Worm (Caenorhabditis elegans): ENCODE results near the gene clc-28.

clc-28 gene

DNA sequence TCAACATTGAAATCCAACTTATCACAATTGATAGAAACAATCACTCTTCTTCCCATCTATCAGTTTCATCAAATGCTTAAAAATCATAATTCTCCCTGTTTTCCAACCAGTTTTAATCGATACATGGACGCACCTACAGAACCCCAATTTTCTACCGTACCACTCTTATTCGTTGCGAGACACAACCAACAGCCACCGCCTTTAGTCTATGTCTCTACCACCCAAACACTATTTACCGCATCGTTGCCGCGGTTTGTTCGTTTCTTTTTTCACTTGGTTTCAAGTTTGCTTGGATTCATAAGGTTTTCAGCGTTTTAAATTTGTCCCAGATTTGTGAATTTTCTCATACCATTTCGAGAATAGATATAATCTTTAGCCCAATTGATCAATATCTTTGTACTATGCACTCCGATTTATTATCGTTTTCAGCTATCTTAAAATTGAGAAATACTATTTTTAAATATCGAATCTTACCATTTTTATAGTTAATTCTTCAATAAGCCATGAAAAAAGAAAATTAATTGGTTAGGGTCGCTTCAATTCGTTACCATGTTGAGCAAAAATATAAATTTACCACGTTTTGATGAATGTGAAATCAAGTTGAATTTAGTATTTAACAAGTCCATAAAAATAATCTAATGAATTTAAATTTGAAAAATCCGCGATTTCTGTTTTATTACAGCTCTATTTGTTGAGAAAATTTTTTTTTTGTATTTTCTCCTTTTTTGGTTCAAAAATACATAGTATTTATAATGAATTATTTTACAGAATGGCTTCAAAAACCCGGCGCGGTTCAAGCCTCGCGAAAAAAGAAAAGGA, 28.8 kb downstream of the clc-28 start, which contains the start of gene F10E9.3:
F10E9.3 (plus strand) TSS at position 769 of the 819 bp plus-strand sequence.
- TF ChIP-seq W03F9.2 (tag; optimal IDR thresholded peaks at IDR 0.05), result no peak
- TF ChIP-seq him-1 (tag; optimal IDR thresholded peaks at IDR 0.05), result no peak
- TF ChIP-seq dao-5 (tag; optimal IDR thresholded peaks at IDR 0.05), result no peak

DNA sequence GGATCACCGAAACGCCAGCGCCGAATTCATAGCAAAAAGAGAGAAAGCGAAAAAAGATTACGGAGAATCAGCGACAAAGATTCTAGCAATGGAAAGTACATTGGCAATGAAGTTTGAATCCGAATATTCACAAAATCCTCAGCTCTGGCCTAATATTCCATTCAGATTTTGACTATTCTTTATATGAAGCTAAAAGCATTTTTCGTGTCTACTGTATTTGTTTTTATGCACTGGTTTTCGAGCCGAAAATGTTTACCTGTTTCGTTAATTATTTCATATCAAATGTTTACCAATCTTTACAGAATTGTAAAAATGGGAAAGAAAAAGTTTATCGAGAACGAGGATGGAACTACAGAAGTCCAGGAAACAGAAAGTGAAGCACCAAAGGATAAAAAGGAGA, 31.0 kb downstream of the clc-28 start, which contains the start of gene F10E9.4:
F10E9.4 (plus strand) TSS at position 301 of the 400 bp plus-strand sequence.
- no peak for TF ChIP-seq dao-5 (tag; optimal IDR thresholded peaks at IDR 0.05)
- TF ChIP-seq him-1 (tag; optimal IDR thresholded peaks at IDR 0.05), result no peak
- TF ChIP-seq W03F9.2 (tag; optimal IDR thresholded peaks at IDR 0.05), result no peak

DNA sequence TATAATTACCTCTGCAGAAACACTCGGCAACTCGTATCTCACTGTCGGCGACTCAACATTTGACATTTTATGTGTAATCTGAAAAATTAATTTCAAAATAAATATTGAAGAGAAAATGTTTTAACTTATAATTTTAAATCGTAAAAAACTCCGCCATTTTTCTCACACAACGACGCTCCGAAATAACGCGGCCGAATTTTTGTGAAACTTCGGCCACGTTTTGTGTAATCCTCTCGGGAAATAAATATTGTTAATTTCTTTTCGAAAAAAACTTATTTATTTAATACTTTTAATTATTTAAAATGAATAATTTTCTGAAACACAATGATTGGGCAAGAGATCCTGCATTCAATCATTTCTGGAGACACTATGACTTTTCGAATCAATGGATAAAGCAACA, 31.9 kb downstream of the clc-28 start, which contains the start of the genes F10E9.7 and F10E9.5:
F10E9.7 (minus strand) TSS at position 86 of the 400 bp plus-strand sequence.
F10E9.5 (plus strand) TSS at position 237 of the 400 bp plus-strand sequence.
- TF ChIP-seq W03F9.2 (tag; optimal IDR thresholded peaks at IDR 0.05) (peak; percentile 96), him-1 (tag; optimal IDR thresholded peaks at IDR 0.05) (peak; percentile 65), dao-5 (tag; optimal IDR thresholded peaks at IDR 0.05) (no peak)

DNA sequence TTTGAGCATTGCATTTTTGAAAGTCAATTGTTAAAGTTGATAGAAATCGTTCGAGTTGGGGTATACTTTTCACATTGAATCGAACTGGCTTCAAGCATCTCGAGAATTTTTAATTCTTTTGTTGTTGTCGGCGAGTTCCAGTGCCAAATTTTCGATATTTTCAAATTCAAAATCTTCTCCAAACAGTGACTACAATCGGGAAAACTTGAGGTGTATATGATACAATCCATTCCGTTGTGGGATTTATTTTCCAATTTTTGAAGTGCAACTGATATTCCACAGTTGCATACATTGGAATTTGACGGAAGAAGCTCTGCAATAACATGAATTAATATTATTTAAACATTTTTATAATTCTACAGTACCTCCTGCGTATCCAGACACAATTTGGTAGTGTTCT, 33.5 kb downstream of the clc-28 start:
- TF ChIP-seq him-1 (tag; optimal IDR thresholded peaks at IDR 0.05) (no peak), W03F9.2 (tag; optimal IDR thresholded peaks at IDR 0.05) (no peak), dao-5 (tag; optimal IDR thresholded peaks at IDR 0.05) (no peak)

DNA sequence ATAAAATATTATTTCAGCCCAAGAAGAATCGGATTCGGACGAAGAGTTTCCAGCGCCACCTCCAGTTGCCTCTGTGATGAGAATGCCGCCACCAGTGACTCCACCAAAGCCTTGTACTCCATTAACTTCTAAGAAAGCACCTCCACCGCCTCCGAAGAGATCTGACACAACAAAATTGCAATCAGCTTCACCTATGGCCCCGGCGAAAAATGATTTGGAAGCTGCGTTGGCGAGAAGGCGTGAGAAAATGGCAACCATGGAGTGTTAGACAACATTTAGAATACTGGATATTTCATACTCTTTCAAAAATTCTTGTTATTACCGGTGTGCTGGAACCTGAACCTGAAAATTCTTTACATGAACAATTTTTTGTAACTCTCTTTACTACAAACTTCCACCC, 34.0 kb downstream of the clc-28 start:
- TF ChIP-seq him-1 (tag; optimal IDR thresholded peaks at IDR 0.05), result no peak
- TF ChIP-seq W03F9.2 (tag; optimal IDR thresholded peaks at IDR 0.05), result no peak
- TF ChIP-seq dao-5 (tag; optimal IDR thresholded peaks at IDR 0.05), result no peak

DNA sequence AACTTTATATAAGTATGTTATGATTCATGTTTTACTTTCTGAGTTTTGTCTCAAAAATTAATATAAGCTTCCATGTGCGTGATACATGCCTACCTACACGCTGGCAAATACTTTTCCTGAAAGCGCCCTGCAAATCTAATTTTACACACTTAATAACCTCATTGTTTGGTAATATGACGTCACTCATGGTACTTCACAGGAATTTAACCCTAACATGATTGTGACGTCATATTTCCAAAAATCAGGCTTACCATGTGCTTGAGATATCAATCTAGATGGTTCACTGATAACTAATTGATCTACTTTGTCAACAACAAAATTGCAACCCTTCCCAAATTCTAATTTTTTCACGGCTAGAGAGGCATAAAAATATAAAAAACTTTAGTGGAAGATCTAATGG, 35.8 kb downstream of the clc-28 start:
- TF ChIP-seq dao-5 (tag; optimal IDR thresholded peaks at IDR 0.05) (no peak), W03F9.2 (tag; optimal IDR thresholded peaks at IDR 0.05) (no peak), him-1 (tag; optimal IDR thresholded peaks at IDR 0.05) (no peak)

DNA sequence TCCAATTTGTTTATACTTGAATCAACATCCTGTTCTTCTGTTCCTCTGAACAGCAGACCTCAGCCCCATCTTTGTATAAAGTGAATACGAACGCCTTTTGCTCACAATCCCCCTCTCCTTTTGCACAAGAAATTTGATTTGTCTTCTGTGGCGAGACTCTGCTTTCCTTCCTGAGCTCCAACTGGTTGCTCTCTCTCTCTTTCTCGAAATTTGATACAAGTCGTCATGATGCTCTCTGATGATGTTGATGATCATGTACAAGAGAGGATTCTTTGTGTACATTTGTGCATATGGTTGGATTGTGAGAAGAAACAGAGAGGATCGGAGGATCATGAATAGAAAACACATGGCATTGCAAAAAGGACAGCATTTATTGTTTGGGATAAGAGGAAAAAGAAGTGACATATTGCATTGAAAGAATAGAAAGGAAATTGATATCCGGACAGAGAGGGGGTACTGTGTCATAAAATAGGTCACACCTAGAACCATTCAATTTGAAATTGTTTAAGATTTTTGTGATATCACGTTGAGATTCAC, 38.3 kb downstream of the clc-28 start:
- TF ChIP-seq him-1 (tag; optimal IDR thresholded peaks at IDR 0.05) (no peak), dao-5 (tag; optimal IDR thresholded peaks at IDR 0.05) (no peak), W03F9.2 (tag; optimal IDR thresholded peaks at IDR 0.05) (no peak)

DNA sequence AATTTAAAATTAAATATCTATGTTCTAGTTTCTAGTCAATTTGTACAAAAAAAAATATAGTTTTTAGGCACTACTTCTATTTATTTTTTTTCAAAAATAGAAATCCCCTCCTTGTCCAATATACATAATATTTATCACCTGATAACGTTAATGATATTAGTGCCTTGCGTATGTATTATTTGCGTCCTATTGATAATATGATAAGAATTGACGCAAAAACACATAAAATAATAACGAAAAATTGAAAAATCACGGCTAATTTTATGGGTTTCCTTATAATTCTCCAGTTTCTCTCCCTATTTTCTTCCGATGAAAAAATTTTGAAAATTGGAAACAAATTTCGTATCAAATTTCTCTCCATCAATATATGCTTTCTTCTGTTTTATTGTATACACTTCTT, 39.5 kb downstream of the clc-28 start:
- TF ChIP-seq dao-5 (tag; optimal IDR thresholded peaks at IDR 0.05), result no peak
- TF ChIP-seq him-1 (tag; optimal IDR thresholded peaks at IDR 0.05), result no peak
- TF ChIP-seq W03F9.2 (tag; optimal IDR thresholded peaks at IDR 0.05), result no peak

DNA sequence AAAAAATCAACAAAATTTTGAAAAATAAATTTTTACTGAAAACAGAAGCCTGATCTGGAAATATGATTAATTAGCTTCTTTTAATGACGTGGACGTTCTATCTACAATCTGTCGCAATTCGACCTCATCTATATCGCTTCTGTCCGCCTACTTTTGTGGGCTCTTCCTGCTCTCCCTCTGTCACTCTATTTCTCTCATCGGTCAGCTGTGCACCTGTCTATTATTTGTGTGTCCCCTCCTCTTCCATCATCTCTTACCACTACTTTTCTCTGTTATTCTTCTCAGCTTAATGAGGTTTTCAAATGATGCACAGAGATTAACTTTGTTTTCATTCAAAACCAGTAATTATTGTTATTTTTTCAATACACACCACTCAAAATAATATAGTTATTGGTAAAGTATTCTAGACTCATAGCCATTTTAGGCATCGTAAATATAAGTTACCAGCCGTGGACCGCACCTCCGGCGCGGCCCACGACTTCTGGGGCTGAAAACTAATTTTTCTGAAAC, 40.1 kb downstream of the clc-28 start:
- TF ChIP-seq dao-5 (tag; optimal IDR thresholded peaks at IDR 0.05) (no peak), him-1 (tag; optimal IDR thresholded peaks at IDR 0.05) (no peak)

DNA sequence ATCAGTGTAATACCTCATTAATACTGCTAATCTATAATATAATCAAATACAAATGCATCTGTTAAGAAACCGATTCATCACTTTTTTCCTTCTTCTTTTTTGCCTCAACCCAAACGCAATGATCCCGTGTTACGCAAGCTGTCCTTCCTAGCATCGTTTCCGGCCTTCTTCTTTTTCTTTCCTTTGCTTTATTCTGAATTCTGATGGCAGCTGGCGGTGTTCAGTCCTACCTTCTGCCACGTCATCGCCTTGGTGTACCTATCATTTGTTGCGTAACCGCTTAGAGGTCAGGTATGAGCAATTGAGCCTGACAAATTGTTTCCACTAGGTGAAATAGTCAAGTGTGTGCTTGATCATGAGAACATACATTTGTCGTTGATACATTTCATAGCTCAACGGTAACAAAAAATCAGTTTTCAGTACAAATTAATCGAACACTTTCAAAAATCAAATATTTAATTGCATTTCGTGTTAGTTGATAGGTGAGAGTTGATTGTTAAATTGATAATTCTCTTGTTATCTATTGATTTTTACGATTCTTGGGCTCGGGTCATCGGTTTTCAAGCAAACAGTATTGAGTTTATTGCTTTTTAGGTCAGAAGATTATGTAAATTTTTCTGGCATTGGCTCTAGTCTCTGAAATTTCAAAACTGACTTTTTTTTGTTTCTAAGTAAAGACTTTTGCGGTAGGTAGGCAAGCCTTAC, 40.9 kb downstream of the clc-28 start:
- no peak for TF ChIP-seq dao-5 (tag; optimal IDR thresholded peaks at IDR 0.05)
- no peak for TF ChIP-seq W03F9.2 (tag; optimal IDR thresholded peaks at IDR 0.05)
- no peak for TF ChIP-seq him-1 (tag; optimal IDR thresholded peaks at IDR 0.05)

DNA sequence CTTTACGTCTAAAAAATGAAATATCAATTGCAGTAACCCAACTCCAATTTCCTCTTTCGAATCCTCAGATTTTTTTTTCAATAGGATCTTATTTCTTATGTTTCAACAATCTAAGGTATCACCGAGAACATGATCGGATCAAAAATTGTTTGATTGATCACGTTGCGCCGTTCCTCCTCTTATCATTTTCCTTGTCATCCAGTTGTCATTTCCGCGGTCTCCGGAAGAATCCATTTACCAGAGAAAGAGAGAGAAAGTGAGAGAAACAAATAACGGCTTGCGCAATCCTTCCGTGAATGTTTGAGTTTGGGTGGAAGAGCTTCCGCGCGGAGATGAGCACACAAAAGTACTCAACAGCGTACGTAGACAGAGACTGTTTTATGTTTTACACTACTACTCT, 46.0 kb downstream of the clc-28 start:
- TF ChIP-seq W03F9.2 (tag; optimal IDR thresholded peaks at IDR 0.05) (no peak), him-1 (tag; optimal IDR thresholded peaks at IDR 0.05) (no peak), dao-5 (tag; optimal IDR thresholded peaks at IDR 0.05) (no peak)

DNA sequence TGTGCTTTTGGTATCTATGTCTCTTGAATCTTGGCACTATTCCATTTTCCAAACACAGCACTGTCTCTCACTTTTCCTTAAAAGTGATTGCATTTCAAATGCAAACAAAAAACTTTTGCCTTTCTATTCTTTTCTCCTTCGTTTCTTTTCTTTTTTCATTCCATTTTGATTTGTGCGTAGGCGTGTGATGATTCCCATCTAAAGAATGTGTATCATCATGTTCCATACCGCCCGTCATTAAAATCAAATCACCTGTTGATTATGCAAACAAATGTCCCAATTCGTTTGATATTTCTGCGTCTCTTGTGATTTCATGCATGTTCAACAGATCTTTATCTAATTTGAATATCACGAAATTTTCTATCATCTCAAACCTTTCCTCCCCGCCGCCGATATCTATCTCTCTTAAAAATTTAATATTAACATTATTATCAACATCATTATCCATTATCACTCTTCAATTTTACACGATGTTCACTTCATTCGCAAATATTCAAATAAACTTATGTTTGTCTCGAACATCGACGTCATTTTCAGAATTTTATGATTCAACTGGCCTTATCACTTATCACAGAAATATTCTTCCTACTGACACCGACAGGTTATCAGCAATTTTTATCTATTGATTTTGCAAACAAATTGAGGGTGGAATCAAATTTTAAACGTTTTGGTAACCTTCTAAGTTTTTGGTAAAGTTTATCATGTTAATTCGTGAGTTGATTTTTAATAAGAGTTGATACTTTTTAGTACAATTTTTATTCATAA, 47.8 kb downstream of the clc-28 start:
- no peak for TF ChIP-seq W03F9.2 (tag; optimal IDR thresholded peaks at IDR 0.05)
- no peak for TF ChIP-seq him-1 (tag; optimal IDR thresholded peaks at IDR 0.05)
- TF ChIP-seq dao-5 (tag; optimal IDR thresholded peaks at IDR 0.05), result no peak

DNA sequence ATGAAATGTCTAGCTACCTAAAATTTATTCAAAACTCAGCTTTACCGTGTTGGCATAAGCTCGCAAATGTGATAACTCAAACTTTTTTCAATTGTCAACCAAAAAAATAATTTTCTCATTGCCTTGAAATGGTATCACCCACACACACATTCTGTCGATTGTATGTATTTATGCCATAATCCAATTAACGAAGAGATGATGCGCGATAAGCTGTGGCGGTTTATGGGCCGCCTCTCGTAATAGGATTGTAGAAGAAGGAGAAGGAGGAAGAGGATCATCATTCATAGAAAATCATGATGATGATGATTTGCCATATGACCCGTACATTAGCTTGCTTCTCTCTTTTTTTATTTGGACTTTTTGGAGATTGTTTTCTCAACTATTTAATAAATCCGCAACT, 50.1 kb downstream of the clc-28 start:
- no peak for TF ChIP-seq W03F9.2 (tag; optimal IDR thresholded peaks at IDR 0.05)
